Fruit fly (Drosophila melanogaster): ENCODE results near the gene CG42818.

- TF ChIP-seq psq (optimal IDR thresholded peaks at IDR 0.05): no peak
- no peak for TF ChIP-seq h (optimal IDR thresholded peaks at IDR 0.05)
Measured at dm6 chr2L:16284306-16285299, 42.9 kb downstream of the CG42818 start.
